Worm (Caenorhabditis elegans): ENCODE data around the gene Y62H9A.10.

ce11 chrX:11938826-11939225, 36.3 kb upstream of the Y62H9A.10 start, which contains the start of gene F55G7.5:
- TF ChIP-seq him-1 (tag; optimal IDR thresholded peaks at IDR 0.05) (no peak), W03F9.2 (tag; optimal IDR thresholded peaks at IDR 0.05) (no peak)

All from whole organism, L4/young adult.